Worm (Caenorhabditis elegans) whole organism, young adult: ENCODE measurements around the gene T22D1.1.

Source experiments
- D2030.7 ChIP-seq: fragments of 200-800 bp; sonication (Bioruptor generic); IDR thresholded peaks from 2 replicates; pipeline ENCODE4 v1.3.6; 2022; ENCODE audit warnings: missing genetic modification reagents, missing genetic modification characterization, missing compliant biosample characterization
- T07F8.4 ChIP-seq: sonication (generic microtip); optimal IDR thresholded peaks from 2 replicates; lab custom pipeline; 2016; ENCODE audit warnings: mild to moderate bottlenecking, missing genetic modification characterization, moderate library complexity, missing compliant biosample characterization
- efl-1 ChIP-seq: fragments of 150-350 bp; optimal IDR thresholded peaks from 2 replicates; lab custom pipeline; 2014; ENCODE audit warnings: missing biosample characterization, missing genetic modification reagents, missing genetic modification characterization
- hlh-26 ChIP-seq: fragments of 200-800 bp; sonication (Bioruptor generic); conservative IDR thresholded peaks from 2 replicates; pipeline ENCODE4 v1.3.6; 2022; ENCODE audit warnings: missing genetic modification reagents, missing genetic modification characterization, missing compliant biosample characterization
- lin-40 ChIP-seq: sonication (generic microtip); optimal IDR thresholded peaks from 2 replicates; lab custom pipeline; 2016; ENCODE audit warnings: missing genetic modification characterization, mild to moderate bottlenecking, missing compliant biosample characterization, missing genotype, missing genetic modification reagents
- lsl-1 ChIP-seq: fragments of 200-800 bp; sonication (Bioruptor generic); optimal IDR thresholded peaks from 2 replicates; lab custom pipeline; 2018; ENCODE audit warnings: mild to moderate bottlenecking, missing genetic modification characterization, moderate library complexity, missing compliant biosample characterization
- nhr-90 ChIP-seq: sonication (generic microtip); optimal IDR thresholded peaks from 2 replicates; lab custom pipeline; 2016; ENCODE audit warnings: missing genotype, mild to moderate bottlenecking, missing genetic modification characterization, missing compliant biosample characterization
- tlf-1 ChIP-seq: fragments of 200-800 bp; sonication (Bioruptor generic); optimal IDR thresholded peaks from 2 replicates; lab custom pipeline; 2018; ENCODE audit warnings: mild to moderate bottlenecking, missing genetic modification characterization, missing compliant biosample characterization
- xnd-1 ChIP-seq: sonication (generic microtip); optimal IDR thresholded peaks from 2 replicates; lab custom pipeline; 2016; ENCODE audit warnings: missing genotype, missing genetic modification reagents, missing genetic modification characterization, missing compliant biosample characterization
- ztf-25 ChIP-seq: fragments of 200-800 bp; sonication (Bioruptor generic); IDR thresholded peaks from 2 replicates; pipeline ENCODE4 v1.3.6; 2022; ENCODE audit warnings: missing genetic modification reagents, missing genetic modification characterization, missing compliant biosample characterization

DNA sequence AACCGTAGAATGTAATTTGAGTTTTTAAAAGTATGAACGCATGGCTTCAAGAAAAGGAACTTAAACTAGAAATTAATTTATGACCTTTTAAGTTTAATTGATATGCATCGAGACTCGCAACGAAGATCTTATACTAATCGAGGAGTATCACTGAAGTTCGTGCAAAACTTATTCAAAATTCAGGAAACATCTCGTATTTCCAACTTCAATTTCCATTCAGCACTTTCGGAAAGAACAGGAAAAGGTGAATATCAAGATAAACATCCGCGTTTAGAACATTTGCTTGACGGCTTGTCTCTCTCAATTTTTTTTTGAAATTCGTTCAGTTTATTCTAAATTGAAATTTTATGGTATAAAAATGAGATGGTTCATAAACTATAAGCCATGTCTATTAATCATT lies 42.0 kb downstream of the T22D1.1 start, which contains the start of gene ZK381.2:
- TF ChIP-seq D2030.7, result no peak
- TF ChIP-seq T07F8.4 (tag; lab: Kevin White, UChicago), result no peak
- no peak for TF ChIP-seq xnd-1 (tag; lab: Kevin White, UChicago)
- no peak for TF ChIP-seq tlf-1 (GFP tag; lab: Kevin White, UChicago)
- no peak for TF ChIP-seq lin-40 (tag; lab: Kevin White, UChicago)
- TF ChIP-seq lsl-1 (GFP tag; lab: Kevin White, UChicago), result no peak
- no peak for TF ChIP-seq nhr-90
- no peak for TF ChIP-seq efl-1 (GFP tag; lab: Kevin White, UChicago)
- no peak for TF ChIP-seq hlh-26 (GFP tag; lab: Robert Waterston, UW)
- TF ChIP-seq ztf-25 (GFP tag; lab: Robert Waterston, UW), result no peak
